Fruit fly (Drosophila melanogaster) whole organism: ENCODE results near the gene Eip78C.

Experiments
- Dll ChIP-seq: fragments of >200 bp; optimal IDR thresholded peaks from 2 replicates; lab custom pipeline; 2017
- EcR ChIP-seq, 2 experiments: fragments of >200 bp; optimal IDR thresholded peaks; 2 replicates each; lab custom pipeline; 2017; ENCODE audit warnings: missing biosample characterization in 2 of 2, missing genetic modification characterization in 2 of 2, missing genetic modification reagents in 2 of 2
- pan ChIP-seq: fragments of >200 bp; optimal IDR thresholded peaks from 2 replicates; lab custom pipeline; 2017
- psq ChIP-seq: fragments of >200 bp; optimal IDR thresholded peaks from 2 replicates; lab custom pipeline; 2017
- usp ChIP-seq: fragments of >200 bp; optimal IDR thresholded peaks from 2 replicates; lab custom pipeline; 2017; ENCODE audit warnings: missing biosample characterization, missing genetic modification characterization, mixed read lengths

- TF ChIP-seq Dll (lab: Kevin White, UChicago) (peak; percentile 2), usp (GFP tag; lab: Kevin White, UChicago) (no peak), psq (lab: Kevin White, UChicago) (no peak), pan (lab: Kevin White, UChicago) (no peak), EcR (GFP tag; optimal IDR thresholded peaks at IDR 0.05; lab: Kevin White, UChicago) (peak in 1 of 2 experiments; percentile 81)
Measured at dm6 chr3L:21252525-21252924, 26.1 kb downstream of the Eip78C start.
